Worm (Caenorhabditis elegans) whole organism, L2 larva: Measurements from ENCODE around the gene dtmk-1.

Experiments used
- aly-2 ChIP-seq: fragments of 150-350 bp; optimal IDR thresholded peaks from 2 replicates; lab custom pipeline; 2014; ENCODE audit warnings: missing biosample characterization, missing genetic modification characterization
- elt-3 ChIP-seq: sonication (generic microtip); optimal IDR thresholded peaks from 2 replicates; lab custom pipeline; 2017; ENCODE audit warnings: missing biosample characterization, missing genetic modification characterization
- lin-39 ChIP-seq: fragments of 150-350 bp; optimal IDR thresholded peaks from 2 replicates; lab custom pipeline; 2014; ENCODE audit warnings: missing biosample characterization, missing genetic modification reagents, missing genetic modification characterization
- mab-5 ChIP-seq: fragments of 150-350 bp; optimal IDR thresholded peaks from 2 replicates; lab custom pipeline; 2014; ENCODE audit warnings: missing biosample characterization, missing genetic modification characterization
- nhr-237 ChIP-seq: fragments of 150-350 bp; optimal IDR thresholded peaks from 2 replicates; lab custom pipeline; 2014; ENCODE audit warnings: missing biosample characterization, missing genetic modification characterization
- nhr-77 ChIP-seq: fragments of 150-350 bp; optimal IDR thresholded peaks from 2 replicates; lab custom pipeline; 2014; ENCODE audit warnings: missing biosample characterization, missing genetic modification characterization
- snpc-4 ChIP-seq: fragments of 150-350 bp; optimal IDR thresholded peaks from 2 replicates; lab custom pipeline; 2014; ENCODE audit warnings: missing biosample characterization, missing genetic modification characterization
- unc-39 ChIP-seq: fragments of 150-350 bp; optimal IDR thresholded peaks from 2 replicates; lab custom pipeline; 2014; ENCODE audit warnings: missing biosample characterization, missing genetic modification characterization

DNA sequence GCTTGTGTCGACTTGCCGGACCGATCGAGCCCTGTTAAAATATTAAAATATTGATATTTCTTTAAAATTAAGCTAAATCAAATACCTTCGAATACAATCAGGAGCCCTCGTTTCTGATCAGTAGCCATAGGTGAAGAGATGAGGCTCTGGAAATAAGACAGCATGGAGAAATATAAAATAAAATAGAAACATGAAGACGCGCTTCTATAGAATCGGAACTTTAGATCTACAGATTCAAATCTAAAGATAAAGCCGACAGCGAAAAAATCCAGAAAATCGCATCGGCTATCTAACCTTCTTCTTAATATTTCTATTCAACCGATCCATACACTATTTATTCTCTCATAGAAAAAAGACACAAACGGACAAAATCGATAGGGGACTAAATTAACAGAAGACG lies at the start of gene dtmk-1:
- TF ChIP-seq elt-3 (tag; lab: Kevin White, UChicago): no peak
- no peak for TF ChIP-seq unc-39
- TF ChIP-seq nhr-237: no peak
- TF ChIP-seq mab-5 (tag; lab: Kevin White, UChicago): no peak
- no peak for TF ChIP-seq snpc-4 (tag; lab: Kevin White, UChicago)
- TF ChIP-seq nhr-77: no peak
- TF ChIP-seq lin-39 (tag; lab: Kevin White, UChicago): no peak
- no peak for TF ChIP-seq aly-2 (tag; lab: Kevin White, UChicago)
